Worm (Caenorhabditis elegans) whole organism, late embryonic: ENCODE results near the gene npp-23.

Experiments
- C08G9.2 ChIP-seq: sonication (generic microtip); optimal IDR thresholded peaks from 2 replicates; lab custom pipeline; 2016; ENCODE audit warnings: mild to moderate bottlenecking, missing genetic modification characterization, moderate library complexity, missing compliant biosample characterization
- Y22D7AL.16 ChIP-seq: sonication (generic microtip); optimal IDR thresholded peaks from 2 replicates; lab custom pipeline; 2016; ENCODE audit warnings: missing genetic modification characterization, missing compliant biosample characterization
- ahr-1 ChIP-seq: sonication (generic microtip); optimal IDR thresholded peaks from 2 replicates; lab custom pipeline; 2016; ENCODE audit warnings: missing genetic modification characterization, missing compliant biosample characterization
- ama-1 ChIP-seq: fragments of 150-350 bp; optimal IDR thresholded peaks from 2 replicates; lab custom pipeline; 2014
- ceh-18 ChIP-seq: sonication (generic microtip); optimal IDR thresholded peaks from 2 replicates; lab custom pipeline; 2016; ENCODE audit warnings: missing genetic modification characterization, missing compliant biosample characterization
- ceh-2 ChIP-seq: sonication (generic microtip); optimal IDR thresholded peaks from 2 replicates; lab custom pipeline; 2016; ENCODE audit warnings: missing genotype, missing genetic modification characterization, missing compliant biosample characterization
- ceh-22 ChIP-seq: sonication (generic microtip); optimal IDR thresholded peaks from 2 replicates; lab custom pipeline; 2017; ENCODE audit warnings: missing biosample characterization, missing genetic modification characterization
- ceh-24 ChIP-seq: sonication (generic microtip); optimal IDR thresholded peaks from 2 replicates; lab custom pipeline; 2016; ENCODE audit warnings: mild to moderate bottlenecking, missing genetic modification characterization, missing compliant biosample characterization
- ceh-30 ChIP-seq: fragments of 150-350 bp; optimal IDR thresholded peaks from 2 replicates; lab custom pipeline; 2014; ENCODE audit warnings: missing biosample characterization, missing genetic modification characterization
- ceh-31 ChIP-seq: sonication (generic microtip); optimal IDR thresholded peaks from 2 replicates; lab custom pipeline; 2016; ENCODE audit warnings: missing genetic modification characterization, missing compliant biosample characterization
- ceh-48 ChIP-seq: sonication (generic microtip); optimal IDR thresholded peaks from 2 replicates; lab custom pipeline; 2016; ENCODE audit warnings: missing genetic modification characterization, inconsistent platforms, missing compliant biosample characterization
- dve-1 ChIP-seq: sonication (generic microtip); optimal IDR thresholded peaks from 2 replicates; lab custom pipeline; 2017; ENCODE audit warnings: antibody characterized with exemption, mild to moderate bottlenecking, missing genetic modification characterization, missing compliant biosample characterization
- eyg-1 ChIP-seq: sonication (generic microtip); optimal IDR thresholded peaks from 2 replicates; lab custom pipeline; 2016; ENCODE audit warnings: missing genotype, missing genetic modification characterization, missing compliant biosample characterization
- fkh-10 ChIP-seq: fragments of 150-350 bp; optimal IDR thresholded peaks from 2 replicates; lab custom pipeline; 2014; ENCODE audit warnings: missing biosample characterization, missing genetic modification reagents, missing genetic modification characterization
- fkh-6 ChIP-seq: sonication (generic microtip); optimal IDR thresholded peaks from 2 replicates; lab custom pipeline; 2016; ENCODE audit warnings: missing genetic modification characterization, missing compliant biosample characterization
- gmeb-2 ChIP-seq: sonication (generic microtip); optimal IDR thresholded peaks from 2 replicates; lab custom pipeline; 2016; ENCODE audit warnings: missing genetic modification characterization, inconsistent platforms, missing compliant biosample characterization
- hlh-30 ChIP-seq: sonication (generic microtip); optimal IDR thresholded peaks from 2 replicates; lab custom pipeline; 2017; ENCODE audit warnings: antibody characterized with exemption, missing genetic modification characterization, missing compliant biosample characterization; ENCODE audit not compliant: insufficient read depth
- hlh-6 ChIP-seq: sonication (generic microtip); optimal IDR thresholded peaks from 2 replicates; lab custom pipeline; 2016; ENCODE audit warnings: missing genotype, missing genetic modification characterization, missing compliant biosample characterization
- lim-6 ChIP-seq: sonication (generic microtip); optimal IDR thresholded peaks from 2 replicates; lab custom pipeline; 2016; ENCODE audit warnings: missing genetic modification characterization, missing compliant biosample characterization
- madf-2 ChIP-seq: sonication (generic microtip); optimal IDR thresholded peaks from 2 replicates; lab custom pipeline; 2017; ENCODE audit warnings: missing genetic modification characterization, missing compliant biosample characterization
- mec-3 ChIP-seq: sonication (generic microtip); optimal IDR thresholded peaks from 2 replicates; lab custom pipeline; 2016; ENCODE audit warnings: borderline replicate concordance, missing genetic modification characterization, missing compliant biosample characterization
- nfya-1 ChIP-seq: sonication (generic microtip); optimal IDR thresholded peaks from 2 replicates; lab custom pipeline; 2017; ENCODE audit warnings: missing genetic modification characterization, mild to moderate bottlenecking, missing compliant biosample characterization, antibody characterized with exemption, moderate library complexity
- nhr-232 ChIP-seq: sonication (generic microtip); optimal IDR thresholded peaks from 2 replicates; lab custom pipeline; 2016; ENCODE audit warnings: missing genetic modification characterization, missing compliant biosample characterization
- npax-4 ChIP-seq: sonication (generic microtip); optimal IDR thresholded peaks from 2 replicates; lab custom pipeline; 2016; ENCODE audit warnings: missing genetic modification characterization, missing compliant biosample characterization
- odd-2 ChIP-seq: sonication (generic microtip); optimal IDR thresholded peaks from 2 replicates; lab custom pipeline; 2017; ENCODE audit warnings: antibody characterized with exemption, mild to moderate bottlenecking, missing genetic modification characterization, missing compliant biosample characterization
- pat-9 ChIP-seq: fragments of 200-800 bp; sonication (Bioruptor generic); optimal IDR thresholded peaks from 2 replicates; lab custom pipeline; 2018; ENCODE audit warnings: mild to moderate bottlenecking, missing genetic modification characterization, moderate library complexity, missing compliant biosample characterization
- pax-1 ChIP-seq: fragments of 150-350 bp; optimal IDR thresholded peaks from 2 replicates; lab custom pipeline; 2014; ENCODE audit warnings: missing biosample characterization, missing genetic modification characterization
- pha-2 ChIP-seq: sonication (generic microtip); optimal IDR thresholded peaks from 2 replicates; lab custom pipeline; 2017; ENCODE audit warnings: mild to moderate bottlenecking, missing genetic modification characterization, missing compliant biosample characterization
- pqm-1 ChIP-seq: sonication (generic microtip); optimal IDR thresholded peaks from 2 replicates; lab custom pipeline; 2016; ENCODE audit warnings: missing genetic modification characterization, missing compliant biosample characterization
- pros-1 ChIP-seq: fragments of 150-350 bp; optimal IDR thresholded peaks from 2 replicates; lab custom pipeline; 2014; ENCODE audit warnings: missing biosample characterization, missing genetic modification reagents, missing genetic modification characterization
- ref-2 ChIP-seq: sonication (generic microtip); optimal IDR thresholded peaks from 2 replicates; lab custom pipeline; 2016; ENCODE audit warnings: missing genetic modification characterization, missing compliant biosample characterization
- rnt-1 ChIP-seq: sonication (generic microtip); optimal IDR thresholded peaks from 2 replicates; lab custom pipeline; 2016; ENCODE audit warnings: missing genetic modification characterization, missing compliant biosample characterization
- sdc-2 ChIP-seq: sonication (generic microtip); optimal IDR thresholded peaks from 2 replicates; lab custom pipeline; 2016; ENCODE audit warnings: missing genotype, missing genetic modification characterization, missing compliant biosample characterization
- sox-4 ChIP-seq: sonication (generic microtip); optimal IDR thresholded peaks from 2 replicates; lab custom pipeline; 2017; ENCODE audit warnings: mild to moderate bottlenecking, missing genetic modification characterization, inconsistent platforms, missing compliant biosample characterization
- tbx-2 ChIP-seq: sonication (generic microtip); optimal IDR thresholded peaks from 2 replicates; lab custom pipeline; 2016; ENCODE audit warnings: missing genetic modification characterization, missing compliant biosample characterization
- tbx-7 ChIP-seq: sonication (generic microtip); optimal IDR thresholded peaks from 2 replicates; lab custom pipeline; 2016; ENCODE audit warnings: missing genotype, missing genetic modification characterization, missing compliant biosample characterization
- ttx-3 ChIP-seq: sonication (generic microtip); optimal IDR thresholded peaks from 2 replicates; lab custom pipeline; 2016; ENCODE audit warnings: missing genetic modification reagents, missing genetic modification characterization, missing compliant biosample characterization
- unc-3 ChIP-seq, 2 experiments: fragments of 200-800 bp in 1 of 2; sonication (Bioruptor generic) in 1 of 2; sonication (generic microtip) in 1 of 2; conservative IDR thresholded peaks in 1 of 2; optimal IDR thresholded peaks in 1 of 2; 2 replicates each; pipeline versions ENCODE4 v1.3.6 to Lab custom; 2016 to 2022; ENCODE audit warnings: missing compliant biosample characterization in 2 of 2, missing genetic modification characterization in 2 of 2, missing genetic modification reagents in 1 of 2
- unc-42 ChIP-seq: sonication (generic microtip); optimal IDR thresholded peaks from 2 replicates; lab custom pipeline; 2016; ENCODE audit warnings: missing genotype, missing genetic modification characterization, missing compliant biosample characterization
- unc-55 ChIP-seq: sonication (generic microtip); optimal IDR thresholded peaks from 2 replicates; lab custom pipeline; 2017; ENCODE audit warnings: missing biosample characterization, missing genetic modification reagents, missing genetic modification characterization
- unc-86 ChIP-seq: sonication (generic microtip); optimal IDR thresholded peaks from 2 replicates; lab custom pipeline; 2016; ENCODE audit warnings: missing genetic modification characterization, missing compliant biosample characterization

The npp-23 gene

DNA sequence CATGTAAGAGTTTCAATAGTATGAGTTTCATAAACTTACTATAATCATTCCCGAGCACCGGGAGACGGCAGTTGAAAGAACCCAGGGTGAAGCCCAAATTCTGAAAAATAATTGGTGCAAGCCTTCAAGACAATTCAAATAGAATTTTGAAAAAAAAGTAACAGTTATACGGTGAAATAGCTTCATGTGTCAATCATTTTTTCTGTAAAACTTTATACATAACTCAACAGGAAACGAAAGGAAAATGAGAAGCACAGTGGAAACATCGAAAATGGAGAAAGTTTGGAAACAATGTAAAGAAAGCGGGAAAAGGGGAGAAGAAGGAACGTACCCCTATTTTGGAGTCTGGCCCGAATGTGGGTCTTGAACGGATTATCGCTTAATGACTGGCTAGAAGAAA is 3.5 kb upstream of the npp-23 start, which contains the start of gene C09G9.3:
C09G9.3 (minus strand) TSS at position 101 of the 400 bp plus-strand sequence.
- no peak for TF ChIP-seq pax-1 (tag; lab: Kevin White, UChicago)
- TF ChIP-seq ttx-3 (tag; lab: Kevin White, UChicago): no peak
- TF ChIP-seq ref-2 (tag; lab: Kevin White, UChicago): no peak
- TF ChIP-seq Y22D7AL.16 (tag; lab: Kevin White, UChicago): no peak
- no peak for TF ChIP-seq fkh-10 (GFP tag; lab: Kevin White, UChicago)

ce11 chrIV:8867562-8867961 is 1.9 kb downstream of the npp-23 start:
- no peak for TF ChIP-seq ceh-30 (tag; lab: Kevin White, UChicago)
- TF ChIP-seq fkh-6 (tag; lab: Kevin White, UChicago): no peak
- no peak for TF ChIP-seq unc-55
- TF ChIP-seq gmeb-2: no peak
- no peak for TF ChIP-seq ref-2 (tag; lab: Kevin White, UChicago)

ce11 chrIV:8866092-8866491 is 3.4 kb downstream of the npp-23 start:
- peak; percentile 24 for TF ChIP-seq rnt-1
- TF ChIP-seq ceh-18 (tag; lab: Kevin White, UChicago): peak; percentile 72
- TF ChIP-seq dve-1 (tag; lab: Kevin White, UChicago): no peak
- TF ChIP-seq hlh-30: no peak
- TF ChIP-seq hlh-6: peak; percentile 45
- no peak for TF ChIP-seq fkh-6 (tag; lab: Kevin White, UChicago)
- TF ChIP-seq nfya-1 (tag; lab: Kevin White, UChicago): peak; percentile 5
- no peak for TF ChIP-seq unc-3 (GFP tag; conservative IDR thresholded peaks at IDR 0.05; lab: Robert Waterston, UW)
- no peak for TF ChIP-seq unc-3 (tag; optimal IDR thresholded peaks at IDR 0.05; lab: Kevin White, UChicago)
- no peak for TF ChIP-seq pha-2 (tag; lab: Kevin White, UChicago)
- TF ChIP-seq unc-55: peak; percentile 78
- TF ChIP-seq pqm-1 (tag; lab: Kevin White, UChicago): no peak
- no peak for TF ChIP-seq unc-42 (tag; lab: Kevin White, UChicago)
- no peak for TF ChIP-seq ceh-48 (tag; lab: Kevin White, UChicago)
- no peak for TF ChIP-seq npax-4
- no peak for TF ChIP-seq gmeb-2
- no peak for TF ChIP-seq tbx-7
- no peak for TF ChIP-seq ama-1 (lab: Kevin White, UChicago)

ce11 chrIV:8865343-8865742 is 4.1 kb downstream of the npp-23 start, which contains the start of gene C09G9.1:
Gene C09G9.1 (minus strand): TSS chrIV:8865485.
- TF ChIP-seq C08G9.2 (no peak), nhr-232 (no peak), mec-3 (tag; lab: Kevin White, UChicago) (no peak), ahr-1 (no peak), unc-42 (tag; lab: Kevin White, UChicago) (no peak), ceh-2 (tag; lab: Kevin White, UChicago) (no peak), lim-6 (tag; lab: Kevin White, UChicago) (no peak), ceh-31 (no peak), sdc-2 (no peak), pat-9 (tag; lab: Kevin White, UChicago) (no peak), sox-4 (tag; lab: Kevin White, UChicago) (no peak), odd-2 (tag; lab: Kevin White, UChicago) (no peak), pros-1 (tag; lab: Kevin White, UChicago) (no peak), ama-1 (lab: Kevin White, UChicago) (no peak), ceh-24 (tag; lab: Kevin White, UChicago) (no peak), unc-86 (tag; lab: Kevin White, UChicago) (no peak), tbx-2 (no peak), madf-2 (tag; lab: Kevin White, UChicago) (no peak), ceh-22 (tag; lab: Kevin White, UChicago) (no peak), eyg-1 (tag; lab: Kevin White, UChicago) (no peak)
